Worm (Caenorhabditis elegans) whole organism, L1 larva: ENCODE measurements around the gene ZK1086.3.

ENCODE experiments used
- blmp-1 ChIP-seq: fragments of 150-350 bp; optimal IDR thresholded peaks from 2 replicates; lab custom pipeline; 2014; ENCODE audit warnings: missing biosample characterization, missing genetic modification characterization
- dpl-1 ChIP-seq, 3 experiments: fragments of 150-350 bp in 2 of 3; sonication (generic microtip) in 1 of 3; optimal IDR thresholded peaks; 2 replicates each; lab custom pipeline; 2014 to 2017; ENCODE audit warnings: missing biosample characterization in 3 of 3, missing genetic modification characterization in 3 of 3, missing genetic modification reagents in 3 of 3
- efl-1 ChIP-seq, 4 experiments: fragments of 150-350 bp; optimal IDR thresholded peaks in 3 of 4; peaks in 1 of 4; 1 replicate in 1 of 4; 2 replicates in 3 of 4; lab custom pipeline; 2014; ENCODE audit warnings: missing biosample characterization in 2 of 4, missing genetic modification characterization in 2 of 4, missing genetic modification reagents in 2 of 4
- lin-14 ChIP-seq: fragments of 200-800 bp; sonication (Bioruptor generic); optimal IDR thresholded peaks from 2 replicates; lab custom pipeline; 2018; ENCODE audit warnings: mild to moderate bottlenecking, missing genetic modification characterization, moderate library complexity, missing compliant biosample characterization
- lin-35 ChIP-seq, 2 experiments: fragments of 150-350 bp; optimal IDR thresholded peaks; 2 replicates each; lab custom pipeline; 2014; ENCODE audit warnings: missing biosample characterization in 2 of 2, missing genetic modification characterization in 2 of 2, missing genetic modification reagents in 2 of 2
- lir-3 ChIP-seq: sonication (generic microtip); optimal IDR thresholded peaks from 2 replicates; lab custom pipeline; 2016; ENCODE audit warnings: mild to moderate bottlenecking, missing genetic modification characterization, moderate library complexity, missing compliant biosample characterization; ENCODE audit not compliant: poor library complexity
- nhr-237 ChIP-seq: fragments of 150-350 bp; optimal IDR thresholded peaks from 2 replicates; lab custom pipeline; 2014; ENCODE audit warnings: missing biosample characterization, missing genetic modification characterization
- rnt-1 ChIP-seq: sonication (generic microtip); optimal IDR thresholded peaks from 2 replicates; lab custom pipeline; 2016; ENCODE audit warnings: mild to moderate bottlenecking, missing genetic modification characterization, moderate library complexity, missing compliant biosample characterization
- snpc-4 ChIP-seq: fragments of 150-350 bp; optimal IDR thresholded peaks from 2 replicates; lab custom pipeline; 2014; ENCODE audit warnings: missing biosample characterization, missing genetic modification characterization

ce11 chrX:13752822-13753581 is 37.6 kb upstream of the ZK1086.3 start:
- TF ChIP-seq blmp-1 (tag; lab: Kevin White, UChicago) (peak; percentile 6), dpl-1 (GFP tag; optimal IDR thresholded peaks at IDR 0.05; lab: Kevin White, UChicago) (no peak), nhr-237 (peak; percentile 11), lir-3 (tag; lab: Kevin White, UChicago) (no peak), snpc-4 (tag; lab: Kevin White, UChicago) (no peak), lin-14 (GFP tag; lab: Kevin White, UChicago) (no peak), efl-1 (optimal IDR thresholded peaks at IDR 0.05; lab: Kevin White, UChicago) (no peak), efl-1 (GFP tag; optimal IDR thresholded peaks at IDR 0.05 in 1 of 2; lab: Kevin White, UChicago) (peak in 1 of 2 experiments; percentile 29), rnt-1 (tag; lab: Kevin White, UChicago) (no peak), lin-35 (GFP tag; optimal IDR thresholded peaks at IDR 0.05; lab: Kevin White, UChicago) (peak in 1 of 2 experiments; percentile 15)
